Worm (Caenorhabditis elegans) whole organism, young adult: ENCODE measurements around the gene K09G1.2.
A peak's percentile ranks its signal among the peaks of the same experiment; 100 is the strongest.

Source experiments
- C17E4.6 ChIP-seq: fragments of 200-800 bp; sonication (Bioruptor generic); IDR thresholded peaks from 2 replicates; pipeline ENCODE4 v1.3.6; 2022; ENCODE audit warnings: missing genetic modification reagents, missing genetic modification characterization, missing compliant biosample characterization
- F33H1.4 ChIP-seq: fragments of 200-800 bp; sonication (Bioruptor generic); IDR thresholded peaks from 2 replicates; pipeline ENCODE4 v1.3.6; 2022; ENCODE audit warnings: missing genetic modification reagents, missing genetic modification characterization, missing compliant biosample characterization
- F37B4.10 ChIP-seq: fragments of 200-800 bp; sonication (Bioruptor generic); IDR thresholded peaks from 2 replicates; pipeline ENCODE4 v1.3.6; 2022; ENCODE audit warnings: missing genetic modification characterization, missing compliant biosample characterization
- F39B2.1 ChIP-seq: fragments of 200-800 bp; sonication (Bioruptor generic); IDR thresholded peaks from 2 replicates; pipeline ENCODE4 v1.3.6; 2022; ENCODE audit warnings: missing genetic modification reagents, missing genetic modification characterization, missing compliant biosample characterization
- F55B11.4 ChIP-seq: sonication (generic microtip); optimal IDR thresholded peaks from 2 replicates; lab custom pipeline; 2016; ENCODE audit warnings: missing compliant biosample characterization, missing genetic modification characterization, borderline replicate concordance; ENCODE audit not compliant: insufficient read depth
- K12H6.12 ChIP-seq: fragments of 200-800 bp; sonication (Bioruptor generic); optimal IDR thresholded peaks from 2 replicates; lab custom pipeline; 2018; ENCODE audit warnings: mild to moderate bottlenecking, missing genetic modification characterization, missing compliant biosample characterization
- aptf-2 ChIP-seq: fragments of 200-800 bp; sonication (Bioruptor generic); conservative IDR thresholded peaks from 2 replicates; pipeline ENCODE4 v1.3.6; 2022; ENCODE audit warnings: missing genetic modification reagents, missing genetic modification characterization, missing compliant biosample characterization
- attf-6 ChIP-seq: fragments of 200-800 bp; sonication (Bioruptor generic); IDR thresholded peaks from 2 replicates; pipeline ENCODE4 v1.3.6; 2022; ENCODE audit warnings: missing genetic modification reagents, missing genetic modification characterization, missing compliant biosample characterization
- cebp-1 ChIP-seq, 2 experiments: fragments of 200-800 bp in 1 of 2; sonication (Bioruptor generic) in 1 of 2; sonication (generic microtip) in 1 of 2; IDR thresholded peaks in 1 of 2; optimal IDR thresholded peaks in 1 of 2; 2 replicates each; pipeline versions ENCODE4 v1.3.6 to Lab custom; 2017 to 2022; ENCODE audit warnings: missing compliant biosample characterization in 2 of 2, missing genetic modification characterization in 2 of 2, mild to moderate bottlenecking in 1 of 2, missing genetic modification reagents in 1 of 2, moderate library complexity in 1 of 2
- ceh-27 ChIP-seq: fragments of 200-800 bp; sonication (Bioruptor generic); optimal IDR thresholded peaks from 2 replicates; lab custom pipeline; 2018; ENCODE audit warnings: mild to moderate bottlenecking, missing genetic modification characterization, moderate library complexity, missing compliant biosample characterization
- ceh-58 ChIP-seq: fragments of 200-800 bp; sonication (Bioruptor generic); IDR thresholded peaks from 2 replicates; pipeline ENCODE4 v1.3.6; 2022; ENCODE audit warnings: missing genetic modification characterization, missing compliant biosample characterization
- ceh-79 ChIP-seq: sonication (generic microtip); optimal IDR thresholded peaks from 2 replicates; lab custom pipeline; 2017; ENCODE audit warnings: mild to moderate bottlenecking, missing genetic modification characterization, missing compliant biosample characterization
- dox-1 ChIP-seq: fragments of 200-800 bp; sonication (Bioruptor generic); IDR thresholded peaks from 2 replicates; pipeline ENCODE4 v1.3.6; 2022; ENCODE audit warnings: missing genetic modification reagents, missing genetic modification characterization, missing compliant biosample characterization
- dpl-1 ChIP-seq: fragments of 150-350 bp; optimal IDR thresholded peaks from 2 replicates; lab custom pipeline; 2014; ENCODE audit warnings: missing biosample characterization, missing genetic modification reagents, missing genetic modification characterization
- efl-1 ChIP-seq: fragments of 150-350 bp; optimal IDR thresholded peaks from 2 replicates; lab custom pipeline; 2014; ENCODE audit warnings: missing biosample characterization, missing genetic modification reagents, missing genetic modification characterization
- egl-18 ChIP-seq: fragments of 200-800 bp; sonication (Bioruptor generic); IDR thresholded peaks from 2 replicates; pipeline ENCODE4 v1.3.6; 2022; ENCODE audit warnings: missing genetic modification reagents, missing genetic modification characterization, missing compliant biosample characterization
- gei-17 ChIP-seq: fragments of 200-800 bp; sonication (Bioruptor generic); optimal IDR thresholded peaks from 2 replicates; lab custom pipeline; 2018; ENCODE audit warnings: mild to moderate bottlenecking, missing genetic modification characterization, missing compliant biosample characterization
- hlh-26 ChIP-seq: fragments of 200-800 bp; sonication (Bioruptor generic); conservative IDR thresholded peaks from 2 replicates; pipeline ENCODE4 v1.3.6; 2022; ENCODE audit warnings: missing genetic modification reagents, missing genetic modification characterization, missing compliant biosample characterization
- hmg-20 ChIP-seq: fragments of 200-800 bp; sonication (Bioruptor generic); IDR thresholded peaks from 2 replicates; pipeline ENCODE4 v1.3.6; 2022; ENCODE audit warnings: missing genetic modification reagents, missing genetic modification characterization, missing compliant biosample characterization
- lin-26 ChIP-seq: fragments of 200-800 bp; sonication (Bioruptor generic); IDR thresholded peaks from 2 replicates; pipeline ENCODE4 v1.3.6; 2022; ENCODE audit warnings: missing genetic modification reagents, missing genetic modification characterization, missing compliant biosample characterization
- lir-1 ChIP-seq: fragments of 200-800 bp; sonication (Bioruptor generic); conservative IDR thresholded peaks from 2 replicates; pipeline ENCODE4 v1.3.6; 2022; ENCODE audit warnings: missing genetic modification reagents, missing genetic modification characterization, missing compliant biosample characterization
- madf-10 ChIP-seq: sonication (generic microtip); optimal IDR thresholded peaks from 2 replicates; lab custom pipeline; 2016; ENCODE audit warnings: mild to moderate bottlenecking, missing genetic modification characterization, missing compliant biosample characterization
- mcd-1 ChIP-seq: fragments of 200-800 bp; sonication (Bioruptor generic); IDR thresholded peaks from 2 replicates; pipeline ENCODE4 v1.3.6; 2022; ENCODE audit warnings: missing genetic modification reagents, missing genetic modification characterization, missing compliant biosample characterization
- mes-4 ChIP-seq: sonication (generic microtip); optimal IDR thresholded peaks from 2 replicates; lab custom pipeline; 2016; ENCODE audit warnings: missing genotype, missing genetic modification characterization, missing compliant biosample characterization
- nfyb-1 ChIP-seq: fragments of 200-800 bp; sonication (Bioruptor generic); IDR thresholded peaks from 2 replicates; pipeline ENCODE4 v1.3.6; 2022; ENCODE audit warnings: missing genetic modification reagents, missing genetic modification characterization, missing compliant biosample characterization
- nhr-27 ChIP-seq: fragments of 200-800 bp; sonication (Bioruptor generic); optimal IDR thresholded peaks from 2 replicates; lab custom pipeline; 2018; ENCODE audit warnings: mild to moderate bottlenecking, missing genetic modification characterization, moderate library complexity, missing compliant biosample characterization
- rpc-1 ChIP-seq, 2 experiments: fragments of 150-350 bp in 1 of 2; sonication (generic microtip) in 1 of 2; optimal IDR thresholded peaks; 2 replicates each; lab custom pipeline; 2014 to 2018; ENCODE audit warnings: missing biosample characterization in 1 of 2, missing genetic modification characterization in 1 of 2, missing genetic modification reagents in 1 of 2, missing genotype in 1 of 2
- snpc-4 ChIP-seq, 5 experiments: fragments of 150-350 bp in 1 of 5; sonication (generic microtip) in 4 of 5; optimal IDR thresholded peaks; 2 replicates each; lab custom pipeline; 2014 to 2018; ENCODE audit warnings: missing genetic modification characterization in 5 of 5, missing biosample characterization in 3 of 5, antibody characterized with exemption in 2 of 5, mild to moderate bottlenecking in 2 of 5, missing compliant biosample characterization in 2 of 5, missing genotype in 2 of 5, moderate library complexity in 2 of 5, missing genetic modification reagents in 1 of 5
- tlf-1 ChIP-seq: fragments of 200-800 bp; sonication (Bioruptor generic); optimal IDR thresholded peaks from 2 replicates; lab custom pipeline; 2018; ENCODE audit warnings: mild to moderate bottlenecking, missing genetic modification characterization, missing compliant biosample characterization
- unc-62 ChIP-seq: fragments of 150-350 bp; optimal IDR thresholded peaks from 2 replicates; lab custom pipeline; 2014; ENCODE audit warnings: missing biosample characterization, missing genetic modification reagents, missing genetic modification characterization
- ztf-18 ChIP-seq: sonication (generic microtip); optimal IDR thresholded peaks from 2 replicates; lab custom pipeline; 2016; ENCODE audit warnings: missing genotype, mild to moderate bottlenecking, missing genetic modification characterization, missing compliant biosample characterization
- ztf-22 ChIP-seq: fragments of 200-800 bp; sonication (Bioruptor generic); optimal IDR thresholded peaks from 2 replicates; lab custom pipeline; 2018; ENCODE audit warnings: mild to moderate bottlenecking, missing genetic modification characterization, moderate library complexity, missing compliant biosample characterization
- ztf-6 ChIP-seq: fragments of 200-800 bp; sonication (Bioruptor generic); IDR thresholded peaks from 2 replicates; pipeline ENCODE4 v1.3.6; 2022; ENCODE audit warnings: missing genetic modification reagents, missing genetic modification characterization, missing compliant biosample characterization

K09G1.2 gene

ce11 chrV:9582594-9583322 is 7.7 kb upstream of the K09G1.2 start, which contains the start of gene rtfo-1 (continued):
- TF ChIP-seq lin-26 (GFP tag; lab: Robert Waterston, UW): no peak
- TF ChIP-seq nfyb-1 (GFP tag; lab: Robert Waterston, UW): no peak
- peak; percentile 42 for TF ChIP-seq rpc-1 (optimal IDR thresholded peaks at IDR 0.05; lab: Kevin White, UChicago)
- no peak for TF ChIP-seq rpc-1 (tag; optimal IDR thresholded peaks at IDR 0.05; lab: Kevin White, UChicago)
- TF ChIP-seq ztf-22 (GFP tag; lab: Kevin White, UChicago): no peak
- no peak for TF ChIP-seq F33H1.4
- TF ChIP-seq efl-1 (GFP tag; lab: Kevin White, UChicago): peak; percentile 1
- no peak for TF ChIP-seq tlf-1 (GFP tag; lab: Kevin White, UChicago)
- TF ChIP-seq attf-6 (GFP tag; lab: Robert Waterston, UW): no peak
- no peak for TF ChIP-seq unc-62 (GFP tag; lab: Kevin White, UChicago)
- TF ChIP-seq ztf-6 (GFP tag; lab: Robert Waterston, UW): no peak
- TF ChIP-seq hmg-20 (GFP tag; lab: Robert Waterston, UW): no peak

ce11 chrV:9583323-9583644 is 7.1 kb upstream of the K09G1.2 start, which contains the start of gene K09G1.1:
Gene K09G1.1 (plus strand): TSS chrV:9583545.
- TF ChIP-seq hmg-20 (GFP tag; lab: Robert Waterston, UW) (no peak), ceh-58 (GFP tag; lab: Robert Waterston, UW) (no peak), F37B4.10 (GFP tag; lab: Robert Waterston, UW) (no peak), aptf-2 (GFP tag; lab: Robert Waterston, UW) (no peak), C17E4.6 (no peak), hlh-26 (GFP tag; lab: Robert Waterston, UW) (no peak), snpc-4 (GFP tag; optimal IDR thresholded peaks at IDR 0.05; lab: Kevin White, UChicago) (no peak), snpc-4 (tag; optimal IDR thresholded peaks at IDR 0.05; lab: Kevin White, UChicago) (no peak), dpl-1 (no peak), madf-10 (tag; lab: Kevin White, UChicago) (no peak), ztf-18 (no peak), K12H6.12 (tag; lab: Kevin White, UChicago) (no peak)

- TF ChIP-seq ceh-27 (no peak), ceh-79 (tag; lab: Kevin White, UChicago) (no peak), mcd-1 (GFP tag; lab: Robert Waterston, UW) (no peak), ztf-18 (no peak), dox-1 (no peak), lir-1 (GFP tag; lab: Robert Waterston, UW) (no peak), madf-10 (tag; lab: Kevin White, UChicago) (no peak), rpc-1 (optimal IDR thresholded peaks at IDR 0.05; lab: Kevin White, UChicago) (no peak), rpc-1 (tag; optimal IDR thresholded peaks at IDR 0.05; lab: Kevin White, UChicago) (no peak), cebp-1 (GFP tag; IDR thresholded peaks at IDR 0.05; lab: Robert Waterston, UW) (no peak), cebp-1 (tag; optimal IDR thresholded peaks at IDR 0.05; lab: Kevin White, UChicago) (no peak), F37B4.10 (GFP tag; lab: Robert Waterston, UW) (no peak), nhr-27 (tag; lab: Kevin White, UChicago) (no peak), gei-17 (GFP tag; lab: Kevin White, UChicago) (no peak), mes-4 (tag; lab: Kevin White, UChicago) (no peak), F39B2.1 (GFP tag; lab: Robert Waterston, UW) (no peak), F55B11.4 (tag; lab: Kevin White, UChicago) (no peak), egl-18 (no peak), hmg-20 (GFP tag; lab: Robert Waterston, UW) (no peak)
Observed at ce11 chrV:9584263-9584662, 6.2 kb upstream of the K09G1.2 start.
